Fruit fly (Drosophila melanogaster) whole organism, adult: Measurements from ENCODE around the gene CG13083.

Experiments used
- CG14711 ChIP-seq: fragments of 200-800 bp; sonication (Bioruptor generic); optimal IDR thresholded peaks from 2 replicates; lab custom pipeline; 2018; ENCODE audit warnings: missing biosample characterization, mild to moderate bottlenecking, missing genetic modification characterization, moderate library complexity
- CG7045 ChIP-seq: fragments of 200-800 bp; sonication (Bioruptor generic); optimal IDR thresholded peaks from 2 replicates; lab custom pipeline; 2017; ENCODE audit warnings: missing biosample characterization, mild to moderate bottlenecking, missing genetic modification characterization

DNA sequence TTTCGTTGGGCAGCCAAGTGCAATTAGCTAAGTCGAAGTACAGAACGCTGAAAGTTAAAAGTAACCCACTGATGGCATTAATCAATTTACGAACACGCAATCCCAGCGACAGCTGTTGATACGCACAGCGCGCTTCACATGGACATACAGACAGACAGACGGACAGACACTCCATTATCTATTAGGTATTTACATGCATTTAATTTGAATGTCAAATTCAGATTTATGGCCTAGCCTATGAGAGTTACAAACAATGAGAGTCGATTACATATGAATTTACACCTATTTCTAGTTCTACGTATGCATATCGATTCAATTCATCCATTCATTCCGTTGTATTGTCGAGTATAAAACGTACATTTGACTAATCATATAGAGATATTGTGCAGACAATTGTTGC is 44.7 kb upstream of the CG13083 start, which contains the start of gene CG10237:
- TF ChIP-seq CG7045 (GFP tag; lab: Kevin White, UChicago): no peak
- no peak for TF ChIP-seq CG14711 (tag; lab: Kevin White, UChicago)
